Worm (Caenorhabditis elegans): Measurements from ENCODE around the gene gcy-14.

ce11 chrV:14848510-14849206 is 19.4 kb downstream of the gcy-14 start:
- TF ChIP-seq snpc-4 (tag; optimal IDR thresholded peaks at IDR 0.05) (no peak), tbx-8 (GFP tag; optimal IDR thresholded peaks at IDR 0.05) (no peak), elt-3 (tag; optimal IDR thresholded peaks at IDR 0.05) (no peak), mls-2 (tag; optimal IDR thresholded peaks at IDR 0.05) (no peak), nhr-28 (tag; optimal IDR thresholded peaks at IDR 0.05) (no peak), nhr-76 (tag; optimal IDR thresholded peaks at IDR 0.05) (no peak), nhr-237 (tag; optimal IDR thresholded peaks at IDR 0.05) (no peak), lin-13 (tag; optimal IDR thresholded peaks at IDR 0.05) (no peak), flh-1 (GFP tag; optimal IDR thresholded peaks at IDR 0.05) (no peak)
